Fruit fly (Drosophila melanogaster) whole organism, adult: ENCODE measurements around the gene miple1.

Experiments
- CG11617 ChIP-seq: fragments of 200-800 bp; sonication (Bioruptor generic); optimal IDR thresholded peaks from 2 replicates; lab custom pipeline; 2017; ENCODE audit warnings: mild to moderate bottlenecking, missing biosample characterization, missing genetic modification reagents, missing genetic modification characterization
- CG12768 ChIP-seq: fragments of 200-800 bp; sonication (Bioruptor generic); optimal IDR thresholded peaks from 2 replicates; lab custom pipeline; 2017; ENCODE audit warnings: missing biosample characterization, missing genetic modification characterization, mild to moderate bottlenecking, moderate library complexity, missing genetic modification reagents
- CG14711 ChIP-seq: fragments of 200-800 bp; sonication (Bioruptor generic); optimal IDR thresholded peaks from 2 replicates; lab custom pipeline; 2018; ENCODE audit warnings: missing biosample characterization, mild to moderate bottlenecking, missing genetic modification characterization, moderate library complexity
- CG1620 ChIP-seq: fragments of 200-800 bp; sonication (Bioruptor generic); optimal IDR thresholded peaks from 2 replicates; lab custom pipeline; 2016; ENCODE audit warnings: missing biosample characterization, missing genetic modification characterization
- CG33017 ChIP-seq: fragments of 200-800 bp; sonication (Bioruptor generic); optimal IDR thresholded peaks from 2 replicates; lab custom pipeline; 2018; ENCODE audit warnings: missing biosample characterization, mild to moderate bottlenecking, missing genetic modification characterization, moderate library complexity
- CG5204 ChIP-seq: fragments of 200-800 bp; sonication (Bioruptor generic); optimal IDR thresholded peaks from 2 replicates; lab custom pipeline; 2016; ENCODE audit warnings: missing biosample characterization, missing genetic modification characterization
- CG7045 ChIP-seq: fragments of 200-800 bp; sonication (Bioruptor generic); optimal IDR thresholded peaks from 2 replicates; lab custom pipeline; 2017; ENCODE audit warnings: missing biosample characterization, mild to moderate bottlenecking, missing genetic modification characterization
- CG7101 ChIP-seq: fragments of 200-800 bp; sonication (Bioruptor generic); optimal IDR thresholded peaks from 2 replicates; lab custom pipeline; 2018; ENCODE audit warnings: missing biosample characterization, mild to moderate bottlenecking, missing genetic modification characterization, moderate library complexity
- Clk ChIP-seq: fragments of 200-800 bp; sonication (Bioruptor generic); optimal IDR thresholded peaks from 2 replicates; lab custom pipeline; 2017; ENCODE audit warnings: missing biosample characterization, missing genetic modification characterization
- Crg-1 ChIP-seq: fragments of 200-800 bp; sonication (Bioruptor generic); optimal IDR thresholded peaks from 2 replicates; lab custom pipeline; 2016; ENCODE audit warnings: missing biosample characterization, missing genetic modification characterization
- Hr96 ChIP-seq: fragments of 200-800 bp; sonication (Bioruptor generic); optimal IDR thresholded peaks from 2 replicates; lab custom pipeline; 2016; ENCODE audit warnings: missing biosample characterization, missing genetic modification characterization
- Mnt ChIP-seq: fragments of 200-800 bp; sonication (Bioruptor generic); optimal IDR thresholded peaks from 2 replicates; lab custom pipeline; 2016; ENCODE audit warnings: missing biosample characterization, mild to moderate bottlenecking, missing genetic modification characterization
- bab1 ChIP-seq: fragments of 200-800 bp; sonication (Bioruptor generic); optimal IDR thresholded peaks from 3 replicates; lab custom pipeline; 2019; ENCODE audit warnings: missing biosample characterization, mild to moderate bottlenecking, missing genetic modification characterization, moderate library complexity
- cic ChIP-seq: fragments of 200-800 bp; sonication (Bioruptor generic); optimal IDR thresholded peaks from 2 replicates; lab custom pipeline; 2017; ENCODE audit warnings: missing biosample characterization, mild to moderate bottlenecking, missing genetic modification characterization, moderate library complexity
- cnc ChIP-seq, 2 experiments: fragments of >200 bp; optimal IDR thresholded peaks; 2 replicates each; lab custom pipeline; 2017
- kay ChIP-seq: fragments of 200-800 bp; sonication (Bioruptor generic); peaks from one replicate; lab custom pipeline; 2016; ENCODE audit warnings: missing biosample characterization, missing genetic modification characterization, borderline replicate concordance
- ovo ChIP-seq: fragments of 200-800 bp; sonication (Bioruptor generic); optimal IDR thresholded peaks from 2 replicates; lab custom pipeline; 2016; ENCODE audit warnings: missing biosample characterization, missing genetic modification characterization
- pad ChIP-seq: fragments of 200-800 bp; sonication (Bioruptor generic); optimal IDR thresholded peaks from 3 replicates; lab custom pipeline; 2017; ENCODE audit warnings: missing biosample characterization, missing genetic modification characterization, mild to moderate bottlenecking, moderate library complexity, missing genetic modification reagents
- tj ChIP-seq: fragments of 200-800 bp; sonication (Bioruptor generic); optimal IDR thresholded peaks from 3 replicates; lab custom pipeline; 2017; ENCODE audit warnings: missing biosample characterization, mild to moderate bottlenecking, missing genetic modification characterization, moderate library complexity
- toe ChIP-seq: fragments of 200-800 bp; sonication (Bioruptor generic); optimal IDR thresholded peaks from 2 replicates; lab custom pipeline; 2016; ENCODE audit warnings: missing biosample characterization, missing genetic modification characterization

Gene miple1

DNA sequence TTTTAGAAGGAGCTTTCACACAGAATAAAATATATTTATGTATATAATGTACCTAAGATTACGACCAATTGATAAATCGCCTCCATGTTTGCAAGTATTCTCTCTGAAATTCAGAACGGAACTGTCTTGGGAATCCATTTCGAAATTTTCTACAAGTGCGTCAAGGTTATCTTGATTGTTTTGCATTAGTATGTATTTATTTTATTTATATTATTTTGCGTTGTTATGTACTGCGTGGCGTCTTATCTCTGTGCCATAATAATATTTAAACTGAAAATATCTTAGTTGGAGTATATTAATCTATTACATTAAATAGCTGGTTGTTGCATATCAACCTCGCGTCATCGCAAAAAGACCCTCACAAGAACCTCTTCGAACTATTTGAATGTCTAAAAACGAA lies 35.6 kb upstream of the miple1 start, which contains the start of gene CG42846:
Gene CG42846 (minus strand): TSS at position 101 of the 400 bp plus-strand sequence.
- TF ChIP-seq CG7045 (GFP tag; lab: Kevin White, UChicago) (no peak), toe (GFP tag; lab: Kevin White, UChicago) (no peak), CG5204 (GFP tag; lab: Kevin White, UChicago) (no peak), CG33017 (tag; lab: Kevin White, UChicago) (no peak), cic (GFP tag; lab: Kevin White, UChicago) (no peak), ovo (no peak), Mnt (GFP tag; lab: Kevin White, UChicago) (no peak), kay (GFP tag; lab: Kevin White, UChicago) (no peak), CG1620 (no peak), Hr96 (GFP tag; lab: Kevin White, UChicago) (no peak), CG11617 (no peak), CG7101 (tag; lab: Kevin White, UChicago) (no peak), CG14711 (no peak)

DNA sequence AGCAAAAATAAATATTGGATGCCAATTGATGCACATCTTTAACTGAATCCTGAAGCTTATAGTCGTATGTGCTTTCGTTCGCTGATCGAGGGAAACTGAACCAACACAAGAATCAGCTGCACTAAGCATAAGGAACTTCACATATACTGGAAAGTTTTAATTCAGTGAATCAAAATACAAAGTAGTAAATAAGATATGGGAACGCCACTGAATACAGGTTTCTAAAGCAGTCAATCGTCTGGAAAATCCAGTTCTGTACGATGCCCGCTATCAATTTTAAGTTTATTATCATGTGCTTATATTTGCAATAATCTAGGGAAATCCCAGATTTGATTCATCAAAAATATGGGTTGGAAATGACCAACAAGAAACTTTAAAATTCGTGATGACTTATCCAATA lies 34.8 kb upstream of the miple1 start, which contains the start of gene CG34454:
Gene CG34454 (minus strand): TSS at position 84 of the 400 bp plus-strand sequence.
- no peak for TF ChIP-seq CG14711
- TF ChIP-seq Clk = no peak
- no peak for TF ChIP-seq pad (GFP tag; lab: Kevin White, UChicago)
- no peak for TF ChIP-seq Hr96 (GFP tag; lab: Kevin White, UChicago)
- no peak for TF ChIP-seq CG5204 (GFP tag; lab: Kevin White, UChicago)
- TF ChIP-seq CG7101 (tag; lab: Kevin White, UChicago) = no peak
- no peak for TF ChIP-seq cic (GFP tag; lab: Kevin White, UChicago)
- TF ChIP-seq CG1620 = no peak
- TF ChIP-seq ovo = no peak
- no peak for TF ChIP-seq kay (GFP tag; lab: Kevin White, UChicago)

DNA sequence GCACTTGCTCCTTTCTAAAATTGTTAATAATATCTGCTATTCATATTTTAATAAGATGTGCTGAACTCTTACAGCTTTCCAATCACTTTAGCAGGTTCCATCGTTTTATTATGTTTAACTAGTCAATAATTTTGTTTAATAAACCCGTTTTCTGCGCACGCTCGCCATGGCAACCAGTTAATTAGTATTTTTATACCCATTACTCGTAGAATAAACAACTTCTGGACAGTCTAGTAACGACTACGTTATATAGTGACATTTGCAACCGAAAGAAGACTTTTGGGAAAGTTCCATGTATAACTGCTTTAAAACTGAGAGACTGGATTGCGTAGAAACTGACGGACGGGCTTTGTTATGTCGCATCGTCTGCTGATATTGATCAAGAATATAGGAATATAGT lies 33.8 kb upstream of the miple1 start, which contains the start of gene CG34453:
Gene CG34453 (minus strand): TSS at position 101 of the 400 bp plus-strand sequence.
- TF ChIP-seq Hr96 (GFP tag; lab: Kevin White, UChicago) (no peak), Crg-1 (GFP tag; lab: Kevin White, UChicago) (no peak), tj (no peak), CG12768 (GFP tag; lab: Kevin White, UChicago) (no peak), Mnt (GFP tag; lab: Kevin White, UChicago) (no peak), pad (GFP tag; lab: Kevin White, UChicago) (no peak), bab1 (GFP tag; lab: Kevin White, UChicago) (no peak), cic (GFP tag; lab: Kevin White, UChicago) (no peak)

DNA sequence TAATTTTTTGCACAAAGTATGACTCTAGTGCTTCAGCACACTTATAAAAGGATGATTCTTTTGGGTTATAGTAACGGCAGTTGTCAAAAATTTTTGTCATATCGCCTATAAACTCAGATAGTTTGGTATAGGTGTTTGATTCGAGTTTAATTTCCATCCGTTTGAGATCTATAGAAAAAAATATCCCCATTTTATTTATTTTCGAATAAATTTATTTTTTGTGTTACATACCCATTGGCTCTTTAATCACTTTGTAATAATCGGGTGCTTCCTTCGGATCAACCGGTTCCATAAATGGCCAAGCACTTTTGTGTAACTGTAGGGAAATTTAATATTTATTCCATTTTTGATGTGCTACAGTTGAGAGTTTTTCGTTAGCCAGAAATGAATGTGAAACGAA lies 32.8 kb upstream of the miple1 start:
- peak; percentile 96 for TF ChIP-seq kay (GFP tag; lab: Kevin White, UChicago)
- TF ChIP-seq bab1 (GFP tag; lab: Kevin White, UChicago) = no peak

DNA sequence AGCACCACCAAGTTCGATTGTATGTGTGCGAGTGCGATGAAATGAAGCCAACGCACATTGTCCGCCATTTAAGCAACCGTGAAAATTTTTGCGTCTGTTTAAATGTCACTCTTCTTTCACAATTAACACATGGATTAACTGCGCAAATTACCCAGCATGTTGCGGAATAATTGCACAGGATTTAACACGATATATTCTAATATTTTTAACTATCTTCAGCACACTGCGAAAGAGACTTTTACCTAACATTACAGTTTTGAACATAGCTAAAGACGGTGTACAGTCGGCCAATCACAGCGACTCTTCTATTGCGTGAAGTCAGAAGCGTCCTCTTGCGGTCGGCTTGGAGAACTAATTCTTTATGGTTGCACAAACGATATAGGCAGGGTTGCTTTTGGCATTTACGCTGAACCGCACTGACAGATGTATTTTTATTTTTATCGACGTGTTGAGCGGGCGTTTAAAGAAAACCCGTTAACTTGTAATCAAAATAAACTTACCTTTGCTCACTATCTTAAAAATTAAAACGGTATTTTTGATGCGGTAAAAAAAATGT lies 20.4 kb upstream of the miple1 start:
- no peak for TF ChIP-seq cnc (optimal IDR thresholded peaks at IDR 0.05; lab: Kevin White, UChicago)
- peak; percentile 34 for TF ChIP-seq pad (GFP tag; lab: Kevin White, UChicago)
- peak; percentile 83 for TF ChIP-seq CG14711
- TF ChIP-seq CG7045 (GFP tag; lab: Kevin White, UChicago) = peak; percentile 18
- TF ChIP-seq cic (GFP tag; lab: Kevin White, UChicago) = peak; percentile 22
- peak; percentile 63 for TF ChIP-seq CG7101 (tag; lab: Kevin White, UChicago)
- TF ChIP-seq CG11617 = peak; percentile 43
- TF ChIP-seq CG5204 (GFP tag; lab: Kevin White, UChicago) = no peak
- TF ChIP-seq kay (GFP tag; lab: Kevin White, UChicago) = no peak
- TF ChIP-seq Mnt (GFP tag; lab: Kevin White, UChicago) = peak; percentile 74
- no peak for TF ChIP-seq Hr96 (GFP tag; lab: Kevin White, UChicago)
- peak; percentile 47 for TF ChIP-seq Clk
- peak; percentile 68 for TF ChIP-seq Crg-1 (GFP tag; lab: Kevin White, UChicago)
- no peak for TF ChIP-seq toe (GFP tag; lab: Kevin White, UChicago)
- TF ChIP-seq bab1 (GFP tag; lab: Kevin White, UChicago) = peak; percentile 82
- TF ChIP-seq CG12768 (GFP tag; lab: Kevin White, UChicago) = no peak
- peak; percentile 34 for TF ChIP-seq tj
- TF ChIP-seq ovo = peak; percentile 37
- peak; percentile 54 for TF ChIP-seq CG1620
- TF ChIP-seq CG33017 (tag; lab: Kevin White, UChicago) = no peak

DNA sequence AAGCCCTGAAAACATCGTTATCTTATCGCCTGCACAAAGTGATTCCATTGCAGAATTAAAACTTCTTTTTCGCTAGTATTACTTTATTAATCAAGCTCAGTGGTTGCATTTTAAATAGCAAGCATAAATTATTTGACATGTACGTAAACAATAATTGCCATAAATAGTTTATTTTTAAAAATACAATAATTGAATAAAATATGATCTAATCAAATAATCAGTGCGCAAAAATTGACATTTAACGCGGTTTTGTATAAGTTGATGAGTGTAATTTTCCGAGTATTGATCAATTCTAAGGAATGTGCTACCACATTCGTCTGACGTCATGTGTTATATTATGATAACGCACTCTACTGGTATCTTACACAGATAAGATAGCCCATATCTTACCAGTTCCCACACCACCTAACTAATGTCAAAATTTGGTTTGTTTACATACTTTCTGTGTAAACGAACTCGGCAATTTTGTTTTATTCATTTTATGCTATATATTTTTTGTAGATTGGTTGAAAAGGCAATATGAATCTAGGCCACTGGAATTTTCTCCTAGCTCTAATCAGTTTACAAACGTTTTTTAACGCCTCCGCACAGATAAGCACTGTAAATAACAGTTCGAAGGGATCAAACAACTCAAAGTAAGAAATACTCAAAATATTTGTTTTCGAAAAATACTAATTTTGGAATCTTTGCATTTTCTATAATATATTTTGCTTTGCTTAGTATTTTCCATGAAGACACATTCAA lies 19.4 kb upstream of the miple1 start, which contains the start of gene mthl14:
Gene mthl14 (plus strand): TSS at position 10 of the 744 bp plus-strand sequence.
- no peak for TF ChIP-seq CG12768 (GFP tag; lab: Kevin White, UChicago)
- peak; percentile 32 for TF ChIP-seq cic (GFP tag; lab: Kevin White, UChicago)
- no peak for TF ChIP-seq ovo
- no peak for TF ChIP-seq toe (GFP tag; lab: Kevin White, UChicago)
- TF ChIP-seq Crg-1 (GFP tag; lab: Kevin White, UChicago) = peak; percentile 22
- no peak for TF ChIP-seq CG11617
- no peak for TF ChIP-seq CG7045 (GFP tag; lab: Kevin White, UChicago)
- peak; percentile 80 for TF ChIP-seq kay (GFP tag; lab: Kevin White, UChicago)
- no peak for TF ChIP-seq CG1620
